Worm (Caenorhabditis elegans) whole organism, mixed stage, embryonic: Measurements from ENCODE around the gene atg-2.

Experiments used
- M03D4.4 ChIP-seq: sonication (generic microtip); optimal IDR thresholded peaks from 2 replicates; lab custom pipeline; 2017; ENCODE audit warnings: mild to moderate bottlenecking, missing genetic modification characterization, missing compliant biosample characterization
- bed-3 ChIP-seq: fragments of 200-800 bp; sonication (Bioruptor generic); optimal IDR thresholded peaks from 3 replicates; lab custom pipeline; 2018; ENCODE audit warnings: mild to moderate bottlenecking, missing genetic modification characterization, moderate library complexity, missing compliant biosample characterization
- blmp-1 ChIP-seq: fragments of 150-350 bp; optimal IDR thresholded peaks from 2 replicates; lab custom pipeline; 2014; ENCODE audit warnings: missing biosample characterization, missing genetic modification characterization
- ceh-39 ChIP-seq: fragments of 150-350 bp; optimal IDR thresholded peaks from 2 replicates; lab custom pipeline; 2014; ENCODE audit warnings: missing biosample characterization, missing genetic modification characterization
- ceh-43 ChIP-seq: fragments of 200-800 bp; sonication (Bioruptor generic); optimal IDR thresholded peaks from 2 replicates; lab custom pipeline; 2018; ENCODE audit warnings: mild to moderate bottlenecking, missing genetic modification characterization, moderate library complexity, missing compliant biosample characterization
- ces-1 ChIP-seq: fragments of 150-350 bp; optimal IDR thresholded peaks from 2 replicates; lab custom pipeline; 2014; ENCODE audit warnings: missing biosample characterization, missing genetic modification reagents, missing genetic modification characterization
- cnd-1 ChIP-seq: fragments of 200-800 bp; sonication (Bioruptor generic); optimal IDR thresholded peaks from 2 replicates; lab custom pipeline; 2018; ENCODE audit warnings: mild to moderate bottlenecking, missing genetic modification characterization, missing compliant biosample characterization
- drap-1 ChIP-seq: fragments of 200-800 bp; sonication (Bioruptor generic); optimal IDR thresholded peaks from 3 replicates; lab custom pipeline; 2018; ENCODE audit warnings: mild to moderate bottlenecking, missing genetic modification characterization, missing compliant biosample characterization
- elt-1 ChIP-seq: sonication (generic microtip); optimal IDR thresholded peaks from 2 replicates; lab custom pipeline; 2017; ENCODE audit warnings: missing genetic modification characterization, mild to moderate bottlenecking, missing compliant biosample characterization, antibody characterized with exemption, moderate library complexity, borderline replicate concordance; ENCODE audit not compliant: insufficient read depth
- elt-3 ChIP-seq: fragments of 150-350 bp; optimal IDR thresholded peaks from 2 replicates; lab custom pipeline; 2014; ENCODE audit warnings: missing biosample characterization, missing genetic modification characterization
- flh-1 ChIP-seq: fragments of 200-800 bp; sonication (Bioruptor generic); optimal IDR thresholded peaks from 2 replicates; lab custom pipeline; 2018; ENCODE audit warnings: mild to moderate bottlenecking, missing genetic modification characterization, moderate library complexity, missing compliant biosample characterization
- ham-2 ChIP-seq: fragments of 200-800 bp; sonication (Bioruptor generic); optimal IDR thresholded peaks from 2 replicates; lab custom pipeline; 2018; ENCODE audit warnings: mild to moderate bottlenecking, missing genetic modification characterization, missing compliant biosample characterization
- hlh-1 ChIP-seq: fragments of 150-350 bp; optimal IDR thresholded peaks from 2 replicates; lab custom pipeline; 2014; ENCODE audit warnings: missing biosample characterization, missing genetic modification reagents, missing genetic modification characterization
- lin-13 ChIP-seq: fragments of 150-350 bp; optimal IDR thresholded peaks from 2 replicates; lab custom pipeline; 2014; ENCODE audit warnings: missing biosample characterization, missing genetic modification characterization
- lin-32 ChIP-seq: fragments of 200-800 bp; sonication (Bioruptor generic); optimal IDR thresholded peaks from 2 replicates; lab custom pipeline; 2018; ENCODE audit warnings: mild to moderate bottlenecking, missing genetic modification characterization, missing compliant biosample characterization
- lsy-2 ChIP-seq: fragments of 150-350 bp; optimal IDR thresholded peaks from 2 replicates; lab custom pipeline; 2014; ENCODE audit warnings: missing biosample characterization, missing genetic modification characterization
- mab-5 ChIP-seq: fragments of 150-350 bp; optimal IDR thresholded peaks from 2 replicates; lab custom pipeline; 2014; ENCODE audit warnings: missing biosample characterization, missing genetic modification characterization
- mep-1 ChIP-seq: fragments of 150-350 bp; optimal IDR thresholded peaks from 2 replicates; lab custom pipeline; 2017; ENCODE audit warnings: missing biosample characterization, missing genetic modification reagents, missing genetic modification characterization, inconsistent platforms
- mls-2 ChIP-seq: sonication (generic microtip); optimal IDR thresholded peaks from 2 replicates; lab custom pipeline; 2016; ENCODE audit warnings: mild to moderate bottlenecking, missing genetic modification characterization, moderate library complexity, missing compliant biosample characterization
- nhr-12 ChIP-seq: fragments of 150-350 bp; optimal IDR thresholded peaks from 2 replicates; lab custom pipeline; 2014; ENCODE audit warnings: missing biosample characterization, missing genetic modification characterization
- nhr-2 ChIP-seq: fragments of 150-350 bp; optimal IDR thresholded peaks from 2 replicates; lab custom pipeline; 2014; ENCODE audit warnings: missing biosample characterization, missing genetic modification characterization
- nhr-237 ChIP-seq: fragments of 150-350 bp; optimal IDR thresholded peaks from 2 replicates; lab custom pipeline; 2014; ENCODE audit warnings: missing biosample characterization, missing genetic modification characterization
- pha-4 ChIP-seq: fragments of 150-350 bp; optimal IDR thresholded peaks from 2 replicates; lab custom pipeline; 2018; ENCODE audit warnings: missing biosample characterization, missing genetic modification reagents, missing genetic modification characterization
- sem-2 ChIP-seq: fragments of 200-800 bp; sonication (Bioruptor generic); optimal IDR thresholded peaks from 2 replicates; lab custom pipeline; 2018; ENCODE audit warnings: mild to moderate bottlenecking, missing genetic modification characterization, missing compliant biosample characterization
- snpc-4 ChIP-seq: fragments of 150-350 bp; optimal IDR thresholded peaks from 2 replicates; lab custom pipeline; 2014; ENCODE audit warnings: missing biosample characterization, missing genetic modification characterization
- sptf-1 ChIP-seq: sonication (generic microtip); optimal IDR thresholded peaks from 2 replicates; lab custom pipeline; 2017; ENCODE audit warnings: mild to moderate bottlenecking, missing genetic modification characterization, moderate library complexity, missing compliant biosample characterization
- tbx-8 ChIP-seq: fragments of 200-800 bp; sonication (Bioruptor generic); optimal IDR thresholded peaks from 2 replicates; lab custom pipeline; 2018; ENCODE audit warnings: mild to moderate bottlenecking, missing genetic modification characterization, moderate library complexity, missing compliant biosample characterization
- unc-120 ChIP-seq: sonication (generic microtip); optimal IDR thresholded peaks from 2 replicates; lab custom pipeline; 2017; ENCODE audit warnings: missing genetic modification characterization, missing compliant biosample characterization; ENCODE audit not compliant: poor library complexity, severe bottlenecking
- unc-39 ChIP-seq: fragments of 150-350 bp; optimal IDR thresholded peaks from 2 replicates; lab custom pipeline; 2014; ENCODE audit warnings: missing biosample characterization, missing genetic modification characterization
- unc-62 ChIP-seq: fragments of 150-350 bp; optimal IDR thresholded peaks from 2 replicates; lab custom pipeline; 2014; ENCODE audit warnings: missing biosample characterization, missing genetic modification reagents, missing genetic modification characterization
- zip-8 ChIP-seq: fragments of 150-350 bp; optimal IDR thresholded peaks from 2 replicates; lab custom pipeline; 2014; ENCODE audit warnings: missing biosample characterization, missing genetic modification characterization
- ztf-11 ChIP-seq: fragments of 150-350 bp; optimal IDR thresholded peaks from 2 replicates; lab custom pipeline; 2014; ENCODE audit warnings: missing biosample characterization, missing genetic modification characterization

atg-2 gene

ce11 chrX:6807137-6807861 is 736 bp downstream of the atg-2 start:
- TF ChIP-seq lin-13 = no peak
- no peak for TF ChIP-seq sem-2
- no peak for TF ChIP-seq ceh-43 (GFP tag; lab: Kevin White, UChicago)
- TF ChIP-seq unc-39 (tag; lab: Kevin White, UChicago) = no peak
- TF ChIP-seq mls-2 (tag; lab: Kevin White, UChicago) = peak; percentile 61
- TF ChIP-seq nhr-2 = peak; percentile 19
- TF ChIP-seq bed-3 (GFP tag; lab: Kevin White, UChicago) = no peak
- TF ChIP-seq hlh-1 (tag; lab: Kevin White, UChicago) = no peak
- no peak for TF ChIP-seq ces-1 (GFP tag; lab: Kevin White, UChicago)
- TF ChIP-seq cnd-1 (tag; lab: Kevin White, UChicago) = peak; percentile 58
- no peak for TF ChIP-seq lin-32 (GFP tag; lab: Kevin White, UChicago)
- TF ChIP-seq pha-4 (tag; lab: Kevin White, UChicago) = no peak
- no peak for TF ChIP-seq lsy-2
- TF ChIP-seq unc-62 = no peak
- no peak for TF ChIP-seq M03D4.4 (tag; lab: Kevin White, UChicago)
- TF ChIP-seq unc-120 (tag; lab: Kevin White, UChicago) = no peak
- TF ChIP-seq nhr-237 (tag; lab: Kevin White, UChicago) = no peak
- no peak for TF ChIP-seq elt-3 (tag; lab: Kevin White, UChicago)
- no peak for TF ChIP-seq sptf-1 (tag; lab: Kevin White, UChicago)
- TF ChIP-seq zip-8 (tag; lab: Kevin White, UChicago) = no peak
- TF ChIP-seq ztf-11 (tag; lab: Kevin White, UChicago) = no peak
- TF ChIP-seq tbx-8 (GFP tag; lab: Kevin White, UChicago) = no peak
- peak; percentile 22 for TF ChIP-seq drap-1 (GFP tag; lab: Kevin White, UChicago)
- TF ChIP-seq snpc-4 (tag; lab: Kevin White, UChicago) = no peak
- no peak for TF ChIP-seq nhr-12 (tag; lab: Kevin White, UChicago)
- TF ChIP-seq blmp-1 (tag; lab: Kevin White, UChicago) = no peak
- TF ChIP-seq flh-1 (GFP tag; lab: Kevin White, UChicago) = no peak
- TF ChIP-seq mab-5 = no peak

ce11 chrX:6808239-6808638 is 1.7 kb downstream of the atg-2 start:
- peak; percentile 26 for TF ChIP-seq unc-120 (tag; lab: Kevin White, UChicago)
- TF ChIP-seq bed-3 (GFP tag; lab: Kevin White, UChicago) = no peak
- TF ChIP-seq hlh-1 (tag; lab: Kevin White, UChicago) = peak; percentile 91
- no peak for TF ChIP-seq pha-4 (tag; lab: Kevin White, UChicago)

DNA sequence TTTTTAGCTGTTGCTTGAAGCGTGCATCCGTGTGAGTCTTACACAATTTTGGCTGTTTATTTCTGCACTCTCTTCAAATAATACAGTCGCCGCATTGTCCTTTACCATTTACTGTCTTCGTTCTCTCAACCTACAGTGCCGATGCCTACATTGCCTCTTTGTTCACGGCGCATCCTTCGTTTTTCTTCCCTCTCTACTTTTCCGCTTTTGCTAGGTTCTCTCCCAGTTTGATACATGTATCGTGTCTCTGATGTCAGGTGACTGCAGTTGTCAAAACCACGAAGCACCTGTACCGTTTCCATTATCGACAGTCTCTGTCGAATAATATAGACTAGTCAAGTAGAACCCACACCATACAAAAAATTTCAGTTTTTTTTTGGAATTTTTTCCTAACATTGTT is 2.1 kb downstream of the atg-2 start:
- TF ChIP-seq elt-1 (tag; lab: Kevin White, UChicago) (no peak), mls-2 (tag; lab: Kevin White, UChicago) (no peak), ceh-39 (tag; lab: Kevin White, UChicago) (no peak), nhr-237 (tag; lab: Kevin White, UChicago) (no peak), drap-1 (GFP tag; lab: Kevin White, UChicago) (no peak), ham-2 (GFP tag; lab: Kevin White, UChicago) (peak; percentile 25)

DNA sequence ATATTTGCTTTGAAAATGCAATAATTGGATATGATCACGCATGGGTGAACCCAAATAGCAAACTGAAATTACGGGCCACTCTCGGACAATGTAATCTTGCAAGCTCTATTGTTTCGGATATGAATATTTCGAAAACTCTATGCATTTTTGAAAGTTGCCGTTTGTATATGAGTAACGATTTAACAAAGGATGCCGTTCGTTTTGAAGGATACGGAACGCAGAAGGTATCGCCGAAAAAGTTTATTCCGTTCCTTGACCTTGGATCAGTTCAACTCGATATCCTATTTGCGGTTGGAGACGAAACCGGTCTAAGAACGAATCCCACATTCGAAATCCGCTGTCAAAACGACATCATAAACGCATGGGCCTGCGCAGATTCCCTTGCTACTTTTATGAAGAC is 6.5 kb downstream of the atg-2 start:
- TF ChIP-seq mls-2 (tag; lab: Kevin White, UChicago) (no peak), sem-2 (no peak), ham-2 (GFP tag; lab: Kevin White, UChicago) (no peak), lin-32 (GFP tag; lab: Kevin White, UChicago) (no peak), sptf-1 (tag; lab: Kevin White, UChicago) (no peak), ceh-43 (GFP tag; lab: Kevin White, UChicago) (no peak), nhr-237 (tag; lab: Kevin White, UChicago) (no peak), tbx-8 (GFP tag; lab: Kevin White, UChicago) (no peak), elt-1 (tag; lab: Kevin White, UChicago) (no peak), mep-1 (tag; lab: Kevin White, UChicago) (no peak), pha-4 (tag; lab: Kevin White, UChicago) (no peak), hlh-1 (tag; lab: Kevin White, UChicago) (no peak), unc-62 (no peak)
